Worm (Caenorhabditis elegans): Measurements from ENCODE around the gene R11E3.2.
A peak's percentile ranks its signal among the peaks of the same experiment; 100 is the strongest.

The R11E3.2 gene

ce11 chrIV:4748408-4749105, 23.3 kb upstream of the R11E3.2 start, which contains the start of gene cyc-2.1 (continued):
- TF ChIP-seq grh-1 (GFP tag; IDR thresholded peaks at IDR 0.05) (no peak), lin-15B (tag; optimal IDR thresholded peaks at IDR 0.05) (peak; percentile 35), nhr-77 (tag; optimal IDR thresholded peaks at IDR 0.05) (peak; percentile 5), egl-13 (tag; optimal IDR thresholded peaks at IDR 0.05) (peak; percentile 6), lin-35 (GFP tag; optimal IDR thresholded peaks at IDR 0.05) (peak; percentile 33 to 55), nhr-84 (tag; optimal IDR thresholded peaks at IDR 0.05) (no peak), dsc-1 (tag; optimal IDR thresholded peaks at IDR 0.05) (peak; percentile 21), pqm-1 (tag; optimal IDR thresholded peaks at IDR 0.05) (no peak), xbp-1 (tag; optimal IDR thresholded peaks at IDR 0.05) (peak; percentile 34), snu-23 (GFP tag; optimal IDR thresholded peaks at IDR 0.05) (peak; percentile 70), nhr-76 (tag; optimal IDR thresholded peaks at IDR 0.05) (no peak), nhr-47 (tag; optimal IDR thresholded peaks at IDR 0.05) (peak; percentile 38), ztf-4 (tag; optimal IDR thresholded peaks at IDR 0.05) (peak; percentile 22), blmp-1 (tag; optimal IDR thresholded peaks at IDR 0.05) (no peak), ceh-8 (GFP tag; optimal IDR thresholded peaks at IDR 0.05) (no peak), swsn-7 (tag; optimal IDR thresholded peaks at IDR 0.05) (peak; percentile 59)

- TF ChIP-seq jun-1 (tag; optimal IDR thresholded peaks at IDR 0.05) (no peak), nhr-28 (tag; optimal IDR thresholded peaks at IDR 0.05) (no peak), elt-3 (tag; optimal IDR thresholded peaks at IDR 0.05) (no peak), nhr-71 (tag; optimal IDR thresholded peaks at IDR 0.05) (no peak), C34B4.2 (tag; optimal IDR thresholded peaks at IDR 0.05) (peak; percentile 19), unc-62 (GFP tag; optimal IDR thresholded peaks at IDR 0.05) (no peak), unc-30 (tag; optimal IDR thresholded peaks at IDR 0.05) (no peak), mab-9 (GFP tag; IDR thresholded peaks at IDR 0.05) (0 out of 2 replicates have a peak, but pooled peaks have one; percentile 35), ceh-90 (tag; optimal IDR thresholded peaks at IDR 0.05) (no peak), hpl-2 (GFP tag; optimal IDR thresholded peaks at IDR 0.05) (no peak)
Measured at ce11 chrIV:4749155-4749554, 22.7 kb upstream of the R11E3.2 start.

ce11 chrIV:4749728-4750278, 22.1 kb upstream of the R11E3.2 start, which contains the start of the genes rpl-20 and Y17G9B.5:
TSS of gene rpl-20 (minus strand) at chrIV:4749778.
TSS of gene Y17G9B.5 (plus strand) at chrIV:4750240.
- peak; percentile 100 for TF ChIP-seq unc-86 (tag; optimal IDR thresholded peaks at IDR 0.05)
- peak; percentile 93 to 98 for TF ChIP-seq egl-27 (tag; optimal IDR thresholded peaks at IDR 0.05)
- TF ChIP-seq efl-1 (optimal IDR thresholded peaks at IDR 0.05): peak; percentile 97 to 98
- peak; percentile 91 to 99 for TF ChIP-seq efl-1 (GFP tag; optimal IDR thresholded peaks at IDR 0.05 in 1 of 2)
- peak; percentile 100 for TF ChIP-seq nhr-90 (tag; optimal IDR thresholded peaks at IDR 0.05; ENCODE audit: poor library complexity)
- peak; percentile 94 for TF ChIP-seq blmp-1 (tag; optimal IDR thresholded peaks at IDR 0.05)
- peak; percentile 100 for TF ChIP-seq nhr-19 (GFP tag; conservative IDR thresholded peaks at IDR 0.05)
- TF ChIP-seq vab-15 (tag; optimal IDR thresholded peaks at IDR 0.05): peak; percentile 97
- TF ChIP-seq C04F5.9 (tag; optimal IDR thresholded peaks at IDR 0.05): peak; percentile 97
- peak; percentile 100 for TF ChIP-seq nhr-47 (tag; optimal IDR thresholded peaks at IDR 0.05)
- no peak for TF ChIP-seq sptf-1 (tag; optimal IDR thresholded peaks at IDR 0.05)
- TF ChIP-seq nhr-28 (tag; optimal IDR thresholded peaks at IDR 0.05): peak; percentile 82
- TF ChIP-seq elt-3 (tag; optimal IDR thresholded peaks at IDR 0.05): peak; percentile 85 to 100 (median 100)
- peak; percentile 100 for TF ChIP-seq tbx-2 (tag; optimal IDR thresholded peaks at IDR 0.05)
- peak; percentile 81 for TF ChIP-seq nhr-76 (tag; optimal IDR thresholded peaks at IDR 0.05)
- TF ChIP-seq nhr-84 (tag; optimal IDR thresholded peaks at IDR 0.05): peak; percentile 91
- peak; percentile 100 for TF ChIP-seq mep-1 (tag; optimal IDR thresholded peaks at IDR 0.05)
- peak; percentile 99 for TF ChIP-seq skn-1 (tag; optimal IDR thresholded peaks at IDR 0.05)
- peak; percentile 95 for TF ChIP-seq snpc-4 (tag; optimal IDR thresholded peaks at IDR 0.05)
- peak; percentile 95 to 97 for TF ChIP-seq lin-35 (GFP tag; optimal IDR thresholded peaks at IDR 0.05)
- TF ChIP-seq nhr-20 (tag; optimal IDR thresholded peaks at IDR 0.05): peak; percentile 100
- peak; percentile 96 for TF ChIP-seq ceh-63 (GFP tag; optimal IDR thresholded peaks at IDR 0.05)
- TF ChIP-seq sox-4 (tag; optimal IDR thresholded peaks at IDR 0.05): peak; percentile 98
- TF ChIP-seq jun-1 (tag; optimal IDR thresholded peaks at IDR 0.05): peak; percentile 99
- peak; percentile 100 for TF ChIP-seq nhr-85 (tag)
- peak; percentile 99 for TF ChIP-seq rnt-1 (tag; optimal IDR thresholded peaks at IDR 0.05)
- TF ChIP-seq ztf-4 (tag; optimal IDR thresholded peaks at IDR 0.05): peak; percentile 100
- TF ChIP-seq lin-39 (tag; optimal IDR thresholded peaks at IDR 0.05): peak; percentile 99
- TF ChIP-seq lin-13 (GFP tag; optimal IDR thresholded peaks at IDR 0.05): peak; percentile 100
- peak; percentile 100 for TF ChIP-seq C16A3.4 (tag; optimal IDR thresholded peaks at IDR 0.05)
- TF ChIP-seq zag-1 (tag; optimal IDR thresholded peaks at IDR 0.05): peak; percentile 99

Measured in whole organism, L1 larva.